Fruit fly (Drosophila melanogaster) whole organism, embryonic: ENCODE results near the gene CG31468.

Experiments used
- Asciz ChIP-seq: fragments of 200-800 bp; sonication (Bioruptor generic); optimal IDR thresholded peaks from 2 replicates; lab custom pipeline; 2017; ENCODE audit warnings: missing biosample characterization, mild to moderate bottlenecking, missing genetic modification characterization, missing genetic modification reagents
- Atf6 ChIP-seq: fragments of 200-800 bp; sonication (Bioruptor generic); IDR thresholded peaks from 2 replicates; pipeline ENCODE4 v1.3.6; 2022; ENCODE audit warnings: missing biosample characterization, missing genetic modification characterization
- CG10565 ChIP-seq: fragments of 200-800 bp; sonication (Bioruptor generic); optimal IDR thresholded peaks from 3 replicates; lab custom pipeline; 2016; ENCODE audit warnings: missing biosample characterization, mild to moderate bottlenecking, missing genetic modification characterization
- CG11504 ChIP-seq: fragments of 200-800 bp; sonication (Bioruptor generic); optimal IDR thresholded peaks from 3 replicates; lab custom pipeline; 2019; ENCODE audit warnings: missing biosample characterization, mild to moderate bottlenecking, missing genetic modification characterization, moderate library complexity
- CG12744 ChIP-seq: fragments of 200-800 bp; sonication (Bioruptor generic); optimal IDR thresholded peaks from 2 replicates; lab custom pipeline; 2016; ENCODE audit warnings: missing biosample characterization, missing genetic modification characterization
- CG17361 ChIP-seq: fragments of 200-800 bp; sonication (Bioruptor generic); IDR thresholded peaks from 3 replicates; pipeline ENCODE4 v1.3.6; 2022; ENCODE audit warnings: missing biosample characterization, missing genetic modification characterization
- CG17802 ChIP-seq: fragments of 200-800 bp; sonication (Bioruptor generic); optimal IDR thresholded peaks from 2 replicates; lab custom pipeline; 2018; ENCODE audit warnings: missing biosample characterization, mild to moderate bottlenecking, missing genetic modification characterization, moderate library complexity
- CG18011 ChIP-seq: fragments of 200-800 bp; sonication (Bioruptor generic); optimal IDR thresholded peaks from 2 replicates; lab custom pipeline; 2017; ENCODE audit warnings: missing biosample characterization, missing genetic modification characterization, mild to moderate bottlenecking, moderate library complexity, missing genotype
- CG18476 ChIP-seq: fragments of 200-800 bp; sonication (Bioruptor generic); optimal IDR thresholded peaks from 2 replicates; lab custom pipeline; 2016; ENCODE audit warnings: missing biosample characterization, mild to moderate bottlenecking, missing genetic modification characterization
- CG3838 ChIP-seq: fragments of 200-800 bp; sonication (Bioruptor generic); optimal IDR thresholded peaks from 3 replicates; lab custom pipeline; 2016; ENCODE audit warnings: missing biosample characterization, missing genetic modification characterization
- CG4360 ChIP-seq: fragments of 200-800 bp; sonication (Bioruptor generic); IDR thresholded peaks from 2 replicates; pipeline ENCODE4 v1.3.6; 2022; ENCODE audit warnings: missing biosample characterization, missing genetic modification characterization
- CG4854 ChIP-seq: fragments of 200-800 bp; sonication (Bioruptor generic); optimal IDR thresholded peaks from 2 replicates; lab custom pipeline; 2016; ENCODE audit warnings: missing biosample characterization, missing genetic modification characterization, inconsistent platforms
- CG5180 ChIP-seq: fragments of 200-800 bp; sonication (Bioruptor generic); optimal IDR thresholded peaks from 3 replicates; lab custom pipeline; 2017; ENCODE audit warnings: missing biosample characterization, missing genetic modification characterization, mild to moderate bottlenecking, moderate library complexity, missing genetic modification reagents
- CG5953 ChIP-seq: fragments of 200-800 bp; sonication (Bioruptor generic); IDR thresholded peaks from 2 replicates; pipeline ENCODE4 v1.3.6; 2022; ENCODE audit warnings: missing biosample characterization, missing genetic modification characterization
- CG6654 ChIP-seq: fragments of 200-800 bp; sonication (Bioruptor generic); optimal IDR thresholded peaks from 2 replicates; lab custom pipeline; 2017; ENCODE audit warnings: missing biosample characterization, mild to moderate bottlenecking, missing genetic modification characterization
- CG6791 ChIP-seq: fragments of 200-800 bp; sonication (Bioruptor generic); IDR thresholded peaks from 3 replicates; pipeline ENCODE4 v1.3.6; 2022; ENCODE audit warnings: missing biosample characterization, missing genetic modification characterization; ENCODE audit not compliant: partially characterized antibody
- CG7271 ChIP-seq: fragments of 200-800 bp; sonication (Bioruptor generic); optimal IDR thresholded peaks from 2 replicates; lab custom pipeline; 2018; ENCODE audit warnings: missing biosample characterization, mild to moderate bottlenecking, missing genetic modification characterization, moderate library complexity
- CG7372 ChIP-seq: fragments of 200-800 bp; sonication (Bioruptor generic); IDR thresholded peaks from 2 replicates; pipeline ENCODE4 v1.3.6; 2022; ENCODE audit warnings: missing biosample characterization, missing genetic modification characterization
- CG8478 ChIP-seq: fragments of >200 bp; optimal IDR thresholded peaks from 2 replicates; lab custom pipeline; 2018
- Camta ChIP-seq: fragments of 200-800 bp; sonication (Bioruptor generic); optimal IDR thresholded peaks from 2 replicates; lab custom pipeline; 2016; ENCODE audit warnings: missing biosample characterization, missing genetic modification characterization
- CrebB ChIP-seq: fragments of 200-800 bp; sonication (Bioruptor generic); optimal IDR thresholded peaks from 3 replicates; lab custom pipeline; 2018; ENCODE audit warnings: missing biosample characterization, mild to moderate bottlenecking, missing genetic modification characterization
- Drgx ChIP-seq: fragments of 200-800 bp; sonication (Bioruptor generic); IDR thresholded peaks from 2 replicates; pipeline ENCODE4 v1.3.6; 2022; ENCODE audit warnings: missing biosample characterization, missing genetic modification characterization
- E2f2 ChIP-seq: fragments of 200-800 bp; sonication (Bioruptor generic); IDR thresholded peaks from 2 replicates; pipeline ENCODE4 v1.3.6; 2022; ENCODE audit warnings: missing biosample characterization, missing genetic modification characterization
- Eip74EF ChIP-seq, 2 experiments: fragments of 200-800 bp in 1 of 2; fragments of >200 bp in 1 of 2; sonication (Bioruptor generic) in 1 of 2; optimal IDR thresholded peaks; 2 replicates each; lab custom pipeline; 2017 to 2019; ENCODE audit warnings: missing biosample characterization in 2 of 2, missing genetic modification characterization in 2 of 2, mild to moderate bottlenecking in 1 of 2, moderate library complexity in 1 of 2
- H2.0 ChIP-seq: fragments of 200-800 bp; sonication (Bioruptor generic); IDR thresholded peaks from 2 replicates; pipeline ENCODE4 v1.3.6; 2022; ENCODE audit warnings: missing biosample characterization, missing genetic modification characterization
- HLHmδ ChIP-seq: fragments of 200-800 bp; sonication (Bioruptor generic); optimal IDR thresholded peaks from 2 replicates; lab custom pipeline; 2018; ENCODE audit warnings: missing biosample characterization, mild to moderate bottlenecking, missing genetic modification characterization, moderate library complexity
- Oli ChIP-seq: fragments of 200-800 bp; sonication (Bioruptor generic); optimal IDR thresholded peaks from 2 replicates; lab custom pipeline; 2018; ENCODE audit warnings: missing biosample characterization, mild to moderate bottlenecking, missing genetic modification characterization, moderate library complexity
- Sox100B ChIP-seq: fragments of 200-800 bp; sonication (Bioruptor generic); optimal IDR thresholded peaks from 3 replicates; lab custom pipeline; 2018; ENCODE audit warnings: missing biosample characterization, mild to moderate bottlenecking, missing genetic modification characterization
- Ssrp ChIP-seq: fragments of 200-800 bp; sonication (Bioruptor generic); optimal IDR thresholded peaks from 2 replicates; lab custom pipeline; 2018; ENCODE audit warnings: missing biosample characterization, mild to moderate bottlenecking, missing genetic modification characterization, moderate library complexity
- ara ChIP-seq: fragments of 200-800 bp; sonication (Bioruptor generic); IDR thresholded peaks from 2 replicates; pipeline ENCODE4 v1.3.6; 2022; ENCODE audit warnings: missing biosample characterization, missing genetic modification characterization
- ato ChIP-seq: fragments of 200-800 bp; sonication (Bioruptor generic); IDR thresholded peaks from 2 replicates; pipeline ENCODE4 v1.3.6; 2022; ENCODE audit warnings: missing biosample characterization, missing genetic modification characterization; ENCODE audit not compliant: partially characterized antibody
- bbx ChIP-seq: fragments of 200-800 bp; sonication (Bioruptor generic); IDR thresholded peaks from 2 replicates; pipeline ENCODE4 v1.3.6; 2022; ENCODE audit warnings: missing biosample characterization, missing genetic modification characterization; ENCODE audit not compliant: partially characterized antibody
- bsh ChIP-seq, 2 experiments: fragments of 200-800 bp; sonication (Bioruptor generic); optimal IDR thresholded peaks; 2 replicates each; lab custom pipeline; 2017 to 2018; ENCODE audit warnings: mild to moderate bottlenecking in 2 of 2, missing biosample characterization in 2 of 2, missing genetic modification characterization in 2 of 2, moderate library complexity in 1 of 2
- chinmo ChIP-seq: fragments of 200-800 bp; sonication (Bioruptor generic); IDR thresholded peaks from 4 replicates; pipeline ENCODE4 v1.3.6; 2022; ENCODE audit warnings: missing biosample characterization, missing genetic modification characterization; ENCODE audit not compliant: partially characterized antibody
- esg ChIP-seq: fragments of 200-800 bp; sonication (Bioruptor generic); conservative IDR thresholded peaks from 2 replicates; pipeline ENCODE4 v1.3.6; 2022; ENCODE audit warnings: missing biosample characterization, missing genetic modification characterization
- fd64A ChIP-seq: fragments of 200-800 bp; sonication (Bioruptor generic); optimal IDR thresholded peaks from 3 replicates; lab custom pipeline; 2018; ENCODE audit warnings: missing biosample characterization, mild to moderate bottlenecking, missing genetic modification characterization
- grn ChIP-seq: fragments of 200-800 bp; sonication (Bioruptor generic); optimal IDR thresholded peaks from 3 replicates; lab custom pipeline; 2017; ENCODE audit warnings: missing biosample characterization, missing genetic modification characterization
- gro ChIP-seq: fragments of 200-800 bp; sonication (Bioruptor generic); optimal IDR thresholded peaks from 2 replicates; lab custom pipeline; 2016; ENCODE audit warnings: missing biosample characterization, missing genetic modification characterization
- gt ChIP-seq: fragments of 200-800 bp; sonication (Bioruptor generic); IDR thresholded peaks from 2 replicates; pipeline ENCODE4 v1.3.6; 2022; ENCODE audit warnings: missing biosample characterization, missing genetic modification characterization
- hb ChIP-seq: fragments of 200-800 bp; sonication (Bioruptor generic); IDR thresholded peaks from 3 replicates; pipeline ENCODE4 v1.3.6; 2022; ENCODE audit warnings: missing biosample characterization, missing genetic modification characterization; ENCODE audit not compliant: partially characterized antibody
- ken ChIP-seq: fragments of 200-800 bp; sonication (Bioruptor generic); IDR thresholded peaks from 3 replicates; pipeline ENCODE4 v1.3.6; 2022; ENCODE audit warnings: missing biosample characterization, missing genetic modification characterization
- maf-S ChIP-seq: fragments of 200-800 bp; sonication (Bioruptor generic); optimal IDR thresholded peaks from 2 replicates; lab custom pipeline; 2016; ENCODE audit warnings: missing biosample characterization, missing genetic modification characterization
- nerfin-1 ChIP-seq: fragments of 200-800 bp; sonication (Bioruptor generic); optimal IDR thresholded peaks from 3 replicates; lab custom pipeline; 2019; ENCODE audit warnings: missing biosample characterization, mild to moderate bottlenecking, missing genetic modification characterization, moderate library complexity
- rib ChIP-seq: fragments of 200-800 bp; sonication (Bioruptor generic); IDR thresholded peaks from 2 replicates; pipeline ENCODE4 v1.3.6; 2022; ENCODE audit warnings: missing biosample characterization, missing genetic modification characterization
- sens ChIP-seq: fragments of 200-800 bp; sonication (Bioruptor generic); peaks from one replicate; lab custom pipeline; 2016; ENCODE audit warnings: missing biosample characterization, missing genetic modification characterization
- slou ChIP-seq: fragments of 200-800 bp; sonication (Bioruptor generic); optimal IDR thresholded peaks from 3 replicates; lab custom pipeline; 2016; ENCODE audit warnings: missing biosample characterization, missing genetic modification characterization
- vfl ChIP-seq: fragments of 200-800 bp; sonication (Bioruptor generic); optimal IDR thresholded peaks from 2 replicates; lab custom pipeline; 2016; ENCODE audit warnings: missing biosample characterization, missing genetic modification characterization
- wek ChIP-seq: fragments of 200-800 bp; sonication (Bioruptor generic); optimal IDR thresholded peaks from 3 replicates; lab custom pipeline; 2018; ENCODE audit warnings: missing biosample characterization, mild to moderate bottlenecking, missing genetic modification characterization, moderate library complexity
- zfh2 ChIP-seq: fragments of 200-800 bp; sonication (Bioruptor generic); optimal IDR thresholded peaks from 2 replicates; lab custom pipeline; 2016; ENCODE audit warnings: missing biosample characterization, missing genetic modification characterization

The CG31468 gene

dm6 chr3R:23709508-23710208, 9.5 kb upstream of the CG31468 start, which contains the start of gene CG10301 (continued):
- TF ChIP-seq CG10565 (GFP tag; lab: Kevin White, UChicago), result no peak
- no peak for TF ChIP-seq HLHmδ (GFP tag; lab: Kevin White, UChicago)
- TF ChIP-seq Oli (tag; lab: Kevin White, UChicago), result peak; percentile 65
- TF ChIP-seq zfh2 (GFP tag; lab: Kevin White, UChicago), result no peak
- no peak for TF ChIP-seq Asciz (GFP tag; lab: Kevin White, UChicago)
- TF ChIP-seq ara (GFP tag; lab: Robert Waterston, UW), result peak; percentile 84
- no peak for TF ChIP-seq gro
- TF ChIP-seq CG4360 (GFP tag; lab: Robert Waterston, UW), result no peak
- no peak for TF ChIP-seq ato (GFP tag; lab: Robert Waterston, UW)
- no peak for TF ChIP-seq CrebB (tag; lab: Kevin White, UChicago)
- TF ChIP-seq CG18011 (GFP tag; lab: Kevin White, UChicago), result no peak
- TF ChIP-seq CG6654 (GFP tag; lab: Kevin White, UChicago), result no peak
- TF ChIP-seq rib (GFP tag; lab: Robert Waterston, UW), result no peak
- peak; percentile 63 for TF ChIP-seq CG17361 (GFP tag; lab: Robert Waterston, UW)
- no peak for TF ChIP-seq CG12744
- 0 out of 2 replicates have a peak, but pooled peaks have one; percentile 31 for TF ChIP-seq gt (GFP tag; lab: Robert Waterston, UW)
- peak in 1 of 2 experiments; percentile 20 for TF ChIP-seq Eip74EF (GFP tag; optimal IDR thresholded peaks at IDR 0.05; lab: Kevin White, UChicago)
- peak; percentile 10 for TF ChIP-seq wek (GFP tag; lab: Kevin White, UChicago)
- TF ChIP-seq CG8478 (lab: Kevin White, UChicago), result no peak
- TF ChIP-seq Atf6, result no peak
- no peak for TF ChIP-seq CG6791 (GFP tag; lab: Robert Waterston, UW)
- peak; percentile 34; the same call in 1 of the 2 replicates for TF ChIP-seq E2f2
- TF ChIP-seq bsh (GFP tag; optimal IDR thresholded peaks at IDR 0.05; lab: Kevin White, UChicago), result peak in 1 of 2 experiments; percentile 81
- TF ChIP-seq CG3838, result no peak
- peak; percentile 53; the same call in 1 of the 2 replicates for TF ChIP-seq CG5953 (GFP tag; lab: Robert Waterston, UW)
- no peak for TF ChIP-seq bbx (GFP tag; lab: Robert Waterston, UW)
- TF ChIP-seq grn (GFP tag; lab: Kevin White, UChicago), result no peak
- TF ChIP-seq CG7271, result no peak
- TF ChIP-seq CG7372 (GFP tag; lab: Robert Waterston, UW), result no peak
- TF ChIP-seq sens (GFP tag; lab: Kevin White, UChicago), result peak; percentile 97
- TF ChIP-seq vfl (GFP tag; lab: Kevin White, UChicago), result no peak
- peak; percentile 32 for TF ChIP-seq CG18476 (GFP tag; lab: Kevin White, UChicago)
- no peak for TF ChIP-seq maf-S
- peak; percentile 52 for TF ChIP-seq esg (GFP tag; lab: Robert Waterston, UW)
- TF ChIP-seq Drgx (GFP tag; lab: Robert Waterston, UW), result no peak
- peak; percentile 67 for TF ChIP-seq CG11504 (tag; lab: Kevin White, UChicago)
- TF ChIP-seq CG17802 (tag; lab: Kevin White, UChicago), result peak; percentile 35
- peak; percentile 50 for TF ChIP-seq Sox100B (GFP tag; lab: Kevin White, UChicago)
- peak; percentile 50 for TF ChIP-seq Camta (GFP tag; lab: Kevin White, UChicago)
- TF ChIP-seq nerfin-1 (tag; lab: Kevin White, UChicago), result peak; percentile 45
- peak; percentile 50; the same call in 1 of the 3 replicates for TF ChIP-seq ken (GFP tag; lab: Robert Waterston, UW)
- no peak for TF ChIP-seq CG4854
- TF ChIP-seq hb, result no peak
- TF ChIP-seq H2.0, result peak; percentile 56; the same call in 1 of the 2 replicates
- TF ChIP-seq CG5180 (GFP tag; lab: Kevin White, UChicago), result peak; percentile 1
- TF ChIP-seq slou (GFP tag; lab: Kevin White, UChicago), result no peak
- peak; percentile 4 for TF ChIP-seq fd64A
- TF ChIP-seq Ssrp (tag; lab: Kevin White, UChicago), result peak; percentile 66
- TF ChIP-seq chinmo, result no peak
